Fruit fly (Drosophila melanogaster) whole organism, prepupa: ENCODE results near the gene Atg5.

Experiments
- CG10669 ChIP-seq: fragments of 200-800 bp; sonication (Bioruptor generic); optimal IDR thresholded peaks from 3 replicates; lab custom pipeline; 2018; ENCODE audit warnings: missing biosample characterization, mild to moderate bottlenecking, missing genetic modification characterization, moderate library complexity
- CG11294 ChIP-seq: fragments of 200-800 bp; sonication (Bioruptor generic); IDR thresholded peaks from 2 replicates; pipeline ENCODE4 v1.3.6; 2022; ENCODE audit warnings: missing biosample characterization, missing genetic modification characterization
- CG11762 ChIP-seq: fragments of 200-800 bp; sonication (Bioruptor generic); optimal IDR thresholded peaks from 3 replicates; lab custom pipeline; 2016; ENCODE audit warnings: missing biosample characterization, missing genetic modification characterization; ENCODE audit not compliant: insufficient read depth
- CG11902 ChIP-seq: fragments of 200-800 bp; sonication (Bioruptor generic); optimal IDR thresholded peaks from 3 replicates; lab custom pipeline; 2016; ENCODE audit warnings: missing biosample characterization, missing genetic modification characterization
- CG15336 ChIP-seq: fragments of 200-800 bp; sonication (Bioruptor generic); IDR thresholded peaks from 2 replicates; pipeline ENCODE4 v1.3.6; 2022; ENCODE audit warnings: missing biosample characterization, missing genetic modification characterization
- CG1621 ChIP-seq: fragments of 200-800 bp; sonication (Bioruptor generic); optimal IDR thresholded peaks from 3 replicates; lab custom pipeline; 2018; ENCODE audit warnings: missing biosample characterization, mild to moderate bottlenecking, missing genetic modification characterization
- CG16779 ChIP-seq: fragments of 200-800 bp; sonication (Bioruptor generic); optimal IDR thresholded peaks from 3 replicates; lab custom pipeline; 2017; ENCODE audit warnings: missing biosample characterization, mild to moderate bottlenecking, missing genetic modification characterization
- CG31627 ChIP-seq: fragments of 200-800 bp; sonication (Bioruptor generic); optimal IDR thresholded peaks from 3 replicates; lab custom pipeline; 2016; ENCODE audit warnings: missing biosample characterization, missing genetic modification characterization
- CG3919 ChIP-seq: fragments of 200-800 bp; sonication (Bioruptor generic); optimal IDR thresholded peaks from 3 replicates; lab custom pipeline; 2016; ENCODE audit warnings: missing biosample characterization, missing genetic modification characterization
- CG6163 ChIP-seq: fragments of 200-800 bp; sonication (Bioruptor generic); IDR thresholded peaks from 3 replicates; pipeline ENCODE4 v1.3.6; 2022; ENCODE audit warnings: missing biosample characterization, missing genetic modification characterization
- CG6792 ChIP-seq: fragments of 200-800 bp; sonication (Bioruptor generic); optimal IDR thresholded peaks from 3 replicates; lab custom pipeline; 2016; ENCODE audit warnings: missing biosample characterization, missing genetic modification characterization
- CG6808 ChIP-seq: fragments of 200-800 bp; sonication (Bioruptor generic); optimal IDR thresholded peaks from 3 replicates; lab custom pipeline; 2017; ENCODE audit warnings: missing biosample characterization, missing genetic modification characterization, mild to moderate bottlenecking, moderate library complexity, missing genetic modification reagents
- CG6854 ChIP-seq: fragments of 200-800 bp; sonication (Bioruptor generic); optimal IDR thresholded peaks from 2 replicates; lab custom pipeline; 2017; ENCODE audit warnings: missing biosample characterization, mild to moderate bottlenecking, missing genetic modification characterization
- CG7368 ChIP-seq: fragments of 200-800 bp; sonication (Bioruptor generic); optimal IDR thresholded peaks from 3 replicates; lab custom pipeline; 2016; ENCODE audit warnings: missing biosample characterization, missing genetic modification characterization
- CG8319 ChIP-seq: fragments of 200-800 bp; sonication (Bioruptor generic); optimal IDR thresholded peaks from 3 replicates; lab custom pipeline; 2016; ENCODE audit warnings: missing biosample characterization, missing genetic modification characterization
- CG9139 ChIP-seq: fragments of 200-800 bp; sonication (Bioruptor generic); optimal IDR thresholded peaks from 3 replicates; lab custom pipeline; 2017; ENCODE audit warnings: missing biosample characterization, mild to moderate bottlenecking, missing genetic modification characterization
- Eip75B ChIP-seq: fragments of 200-800 bp; sonication (Bioruptor generic); optimal IDR thresholded peaks from 3 replicates; lab custom pipeline; 2016; ENCODE audit warnings: missing biosample characterization, missing genetic modification characterization
- Eip78C ChIP-seq: fragments of 200-800 bp; sonication (Bioruptor generic); peaks from one replicate; lab custom pipeline; 2016; ENCODE audit warnings: missing biosample characterization, missing genetic modification characterization
- Ets21C ChIP-seq: fragments of 200-800 bp; sonication (Bioruptor generic); optimal IDR thresholded peaks from 3 replicates; lab custom pipeline; 2016; ENCODE audit warnings: missing biosample characterization, missing genetic modification characterization
- Ets96B ChIP-seq: fragments of 200-800 bp; optimal IDR thresholded peaks from 2 replicates; lab custom pipeline; 2019; ENCODE audit warnings: missing biosample characterization, mild to moderate bottlenecking, missing genetic modification characterization, moderate library complexity
- Gug ChIP-seq: fragments of 200-800 bp; sonication (Bioruptor generic); IDR thresholded peaks from 2 replicates; pipeline ENCODE4 v1.3.6; 2022; ENCODE audit warnings: missing biosample characterization, missing genetic modification characterization
- Lpt ChIP-seq: fragments of 200-800 bp; sonication (Bioruptor generic); optimal IDR thresholded peaks from 3 replicates; lab custom pipeline; 2016; ENCODE audit warnings: missing biosample characterization, missing genetic modification characterization
- Met ChIP-seq: fragments of 200-800 bp; sonication (Bioruptor generic); optimal IDR thresholded peaks from 3 replicates; lab custom pipeline; 2016; ENCODE audit warnings: missing biosample characterization, missing genetic modification characterization
- OdsH ChIP-seq: fragments of 200-800 bp; sonication (Bioruptor generic); optimal IDR thresholded peaks from 3 replicates; lab custom pipeline; 2016; ENCODE audit warnings: missing biosample characterization, missing genetic modification characterization
- Smox ChIP-seq: fragments of 200-800 bp; sonication (Bioruptor generic); optimal IDR thresholded peaks from 3 replicates; lab custom pipeline; 2016; ENCODE audit warnings: missing biosample characterization, missing genetic modification characterization
- Sox102F ChIP-seq: fragments of 200-800 bp; sonication (Bioruptor generic); optimal IDR thresholded peaks from 2 replicates; lab custom pipeline; 2016; ENCODE audit warnings: missing biosample characterization, mild to moderate bottlenecking, missing genetic modification characterization
- achi ChIP-seq: fragments of 200-800 bp; sonication (Bioruptor generic); optimal IDR thresholded peaks from 3 replicates; lab custom pipeline; 2016; ENCODE audit warnings: missing biosample characterization, missing genetic modification characterization
- acj6 ChIP-seq: fragments of 200-800 bp; sonication (Bioruptor generic); optimal IDR thresholded peaks from 3 replicates; lab custom pipeline; 2016; ENCODE audit warnings: missing biosample characterization, missing genetic modification characterization
- cyc ChIP-seq: fragments of 200-800 bp; sonication (Bioruptor generic); optimal IDR thresholded peaks from 3 replicates; lab custom pipeline; 2016; ENCODE audit warnings: missing biosample characterization, missing genetic modification characterization
- dsx ChIP-seq: fragments of 200-800 bp; optimal IDR thresholded peaks from 3 replicates; lab custom pipeline; 2019; ENCODE audit warnings: missing biosample characterization, mild to moderate bottlenecking, missing genetic modification characterization, moderate library complexity; ENCODE audit not compliant: poor library complexity, severe bottlenecking
- eg ChIP-seq: fragments of 200-800 bp; sonication (Bioruptor generic); IDR thresholded peaks from 3 replicates; pipeline ENCODE4 v1.3.6; 2022; ENCODE audit warnings: missing biosample characterization, missing genetic modification characterization
- esn ChIP-seq: fragments of 200-800 bp; sonication (Bioruptor generic); optimal IDR thresholded peaks from 2 replicates; lab custom pipeline; 2016; ENCODE audit warnings: missing biosample characterization, mild to moderate bottlenecking, missing genetic modification characterization, moderate library complexity
- fd59A ChIP-seq: fragments of 200-800 bp; sonication (Bioruptor generic); optimal IDR thresholded peaks from 2 replicates; lab custom pipeline; 2017; ENCODE audit warnings: missing biosample characterization, mild to moderate bottlenecking, missing genetic modification characterization, missing genetic modification reagents
- fd85E ChIP-seq: fragments of 200-800 bp; sonication (Bioruptor generic); optimal IDR thresholded peaks from 3 replicates; lab custom pipeline; 2016; ENCODE audit warnings: missing biosample characterization, missing genetic modification characterization
- lz ChIP-seq: fragments of 200-800 bp; sonication (Bioruptor generic); optimal IDR thresholded peaks from 3 replicates; lab custom pipeline; 2016; ENCODE audit warnings: missing biosample characterization, missing genetic modification characterization
- pdm3 ChIP-seq: fragments of 200-800 bp; sonication (Bioruptor generic); optimal IDR thresholded peaks from 3 replicates; lab custom pipeline; 2016; ENCODE audit warnings: missing biosample characterization, missing genetic modification characterization
- salr ChIP-seq, 2 experiments: fragments of 200-800 bp; sonication (Bioruptor generic); optimal IDR thresholded peaks; 3 replicates each; lab custom pipeline; 2016 to 2018; ENCODE audit warnings: missing biosample characterization in 2 of 2, missing genetic modification characterization in 2 of 2, mild to moderate bottlenecking in 1 of 2
- spab ChIP-seq: fragments of 200-800 bp; sonication (Bioruptor generic); optimal IDR thresholded peaks from 2 replicates; lab custom pipeline; 2017; ENCODE audit warnings: missing biosample characterization, mild to moderate bottlenecking, missing genetic modification characterization, missing genetic modification reagents
- ss ChIP-seq, 2 experiments: fragments of 200-800 bp; sonication (Bioruptor generic); optimal IDR thresholded peaks; 2 replicates in 1 of 2; 3 replicates in 1 of 2; lab custom pipeline; 2017 to 2018; ENCODE audit warnings: mild to moderate bottlenecking in 2 of 2, missing biosample characterization in 2 of 2, missing genetic modification characterization in 2 of 2, moderate library complexity in 1 of 2
- topi ChIP-seq: fragments of 200-800 bp; sonication (Bioruptor generic); optimal IDR thresholded peaks from 3 replicates; lab custom pipeline; 2016; ENCODE audit warnings: missing biosample characterization, missing genetic modification characterization
- vri ChIP-seq: fragments of 200-800 bp; sonication (Bioruptor generic); optimal IDR thresholded peaks from 3 replicates; lab custom pipeline; 2016; ENCODE audit warnings: missing biosample characterization, mild to moderate bottlenecking, missing genetic modification characterization

The Atg5 gene

dm6 chrX:7305753-7306338, 17.7 kb downstream of the Atg5 start (continued):
- TF ChIP-seq Eip75B (GFP tag; lab: Kevin White, UChicago) (peak; percentile 71), CG31627 (GFP tag; lab: Kevin White, UChicago) (peak; percentile 86), eg (GFP tag; lab: Robert Waterston, UW) (peak; percentile 74), CG15336 (peak; percentile 77), CG7368 (GFP tag; lab: Kevin White, UChicago) (peak; percentile 85), Eip78C (peak; percentile 89), pdm3 (GFP tag; lab: Kevin White, UChicago) (peak; percentile 81), Sox102F (GFP tag; lab: Kevin White, UChicago) (peak; percentile 77), Met (peak; percentile 81), Gug (GFP tag; lab: Robert Waterston, UW) (peak; percentile 65; the same call in 1 of the 2 replicates), OdsH (GFP tag; lab: Kevin White, UChicago) (peak; percentile 86), salr (GFP tag; optimal IDR thresholded peaks at IDR 0.05; lab: Kevin White, UChicago) (peak; percentile 86 to 88), CG8319 (peak; percentile 78), vri (GFP tag; lab: Kevin White, UChicago) (peak; percentile 30), achi (GFP tag; lab: Kevin White, UChicago) (peak; percentile 88), fd59A (GFP tag; lab: Kevin White, UChicago) (peak; percentile 95), CG3919 (GFP tag; lab: Kevin White, UChicago) (peak; percentile 88), fd85E (peak; percentile 48), CG11294 (GFP tag; lab: Robert Waterston, UW) (peak; percentile 58; the same call in 1 of the 2 replicates)
- TF ChIP-seq, all 60 proteins: peak for 57

- TF ChIP-seq CG11762 (GFP tag; lab: Kevin White, UChicago) (no peak), CG6792 (GFP tag; lab: Kevin White, UChicago) (no peak), CG9139 (GFP tag; lab: Kevin White, UChicago) (peak; percentile 73), Ets21C (no peak), CG1621 (tag; lab: Kevin White, UChicago) (peak; percentile 36), spab (GFP tag; lab: Kevin White, UChicago) (peak; percentile 44), CG10669 (GFP tag; lab: Kevin White, UChicago) (peak; percentile 42), CG6854 (GFP tag; lab: Kevin White, UChicago) (peak; percentile 50), Smox (no peak), cyc (GFP tag; lab: Kevin White, UChicago) (no peak), CG16779 (tag; lab: Kevin White, UChicago) (peak; percentile 45), topi (no peak), CG6808 (GFP tag; lab: Kevin White, UChicago) (peak; percentile 68), ss (GFP tag; optimal IDR thresholded peaks at IDR 0.05; lab: Kevin White, UChicago) (peak; percentile 77 to 80), CG11902 (GFP tag; lab: Kevin White, UChicago) (no peak), vri (GFP tag; lab: Kevin White, UChicago) (peak; percentile 47), dsx (GFP tag; lab: Kevin White, UChicago) (peak; percentile 65), Eip78C (peak; percentile 37), Ets96B (tag; lab: Kevin White, UChicago) (peak; percentile 22), Sox102F (GFP tag; lab: Kevin White, UChicago) (no peak), esn (GFP tag; lab: Kevin White, UChicago) (peak; percentile 35), CG7368 (GFP tag; lab: Kevin White, UChicago) (no peak), Met (peak; percentile 22), lz (GFP tag; lab: Kevin White, UChicago) (no peak), achi (GFP tag; lab: Kevin White, UChicago) (no peak), acj6 (GFP tag; lab: Kevin White, UChicago) (no peak), Lpt (GFP tag; lab: Kevin White, UChicago) (no peak), CG6163 (GFP tag; lab: Robert Waterston, UW) (peak; percentile 73; the same call in 2 of the 3 replicates)
Observed at dm6 chrX:7304798-7305447, 18.6 kb downstream of the Atg5 start.
